Worm (Caenorhabditis elegans) whole organism, mixed stage, embryonic: ENCODE measurements around the gene Y71H2AM.12.

Experiments used
- M03D4.4 ChIP-seq: sonication (generic microtip); optimal IDR thresholded peaks from 2 replicates; lab custom pipeline; 2017; ENCODE audit warnings: mild to moderate bottlenecking, missing genetic modification characterization, missing compliant biosample characterization
- bed-3 ChIP-seq: fragments of 200-800 bp; sonication (Bioruptor generic); optimal IDR thresholded peaks from 3 replicates; lab custom pipeline; 2018; ENCODE audit warnings: mild to moderate bottlenecking, missing genetic modification characterization, moderate library complexity, missing compliant biosample characterization
- blmp-1 ChIP-seq: fragments of 150-350 bp; optimal IDR thresholded peaks from 2 replicates; lab custom pipeline; 2014; ENCODE audit warnings: missing biosample characterization, missing genetic modification characterization
- ceh-39 ChIP-seq: fragments of 150-350 bp; optimal IDR thresholded peaks from 2 replicates; lab custom pipeline; 2014; ENCODE audit warnings: missing biosample characterization, missing genetic modification characterization
- ceh-43 ChIP-seq: fragments of 200-800 bp; sonication (Bioruptor generic); optimal IDR thresholded peaks from 2 replicates; lab custom pipeline; 2018; ENCODE audit warnings: mild to moderate bottlenecking, missing genetic modification characterization, moderate library complexity, missing compliant biosample characterization
- ceh-83 ChIP-seq: fragments of 200-800 bp; sonication (Bioruptor generic); optimal IDR thresholded peaks from 2 replicates; lab custom pipeline; 2018; ENCODE audit warnings: mild to moderate bottlenecking, missing genetic modification characterization, missing compliant biosample characterization
- ces-1 ChIP-seq: fragments of 150-350 bp; optimal IDR thresholded peaks from 2 replicates; lab custom pipeline; 2014; ENCODE audit warnings: missing biosample characterization, missing genetic modification reagents, missing genetic modification characterization
- cnd-1 ChIP-seq: fragments of 200-800 bp; sonication (Bioruptor generic); optimal IDR thresholded peaks from 2 replicates; lab custom pipeline; 2018; ENCODE audit warnings: mild to moderate bottlenecking, missing genetic modification characterization, missing compliant biosample characterization
- drap-1 ChIP-seq: fragments of 200-800 bp; sonication (Bioruptor generic); optimal IDR thresholded peaks from 3 replicates; lab custom pipeline; 2018; ENCODE audit warnings: mild to moderate bottlenecking, missing genetic modification characterization, missing compliant biosample characterization
- elt-1 ChIP-seq: sonication (generic microtip); optimal IDR thresholded peaks from 2 replicates; lab custom pipeline; 2017; ENCODE audit warnings: missing genetic modification characterization, mild to moderate bottlenecking, missing compliant biosample characterization, antibody characterized with exemption, moderate library complexity, borderline replicate concordance; ENCODE audit not compliant: insufficient read depth
- elt-3 ChIP-seq: fragments of 150-350 bp; optimal IDR thresholded peaks from 2 replicates; lab custom pipeline; 2014; ENCODE audit warnings: missing biosample characterization, missing genetic modification characterization
- flh-1 ChIP-seq: fragments of 200-800 bp; sonication (Bioruptor generic); optimal IDR thresholded peaks from 2 replicates; lab custom pipeline; 2018; ENCODE audit warnings: mild to moderate bottlenecking, missing genetic modification characterization, moderate library complexity, missing compliant biosample characterization
- ham-2 ChIP-seq: fragments of 200-800 bp; sonication (Bioruptor generic); optimal IDR thresholded peaks from 2 replicates; lab custom pipeline; 2018; ENCODE audit warnings: mild to moderate bottlenecking, missing genetic modification characterization, missing compliant biosample characterization
- hlh-1 ChIP-seq: fragments of 150-350 bp; optimal IDR thresholded peaks from 2 replicates; lab custom pipeline; 2014; ENCODE audit warnings: missing biosample characterization, missing genetic modification reagents, missing genetic modification characterization
- lin-13 ChIP-seq: fragments of 150-350 bp; optimal IDR thresholded peaks from 2 replicates; lab custom pipeline; 2014; ENCODE audit warnings: missing biosample characterization, missing genetic modification characterization
- lin-32 ChIP-seq: fragments of 200-800 bp; sonication (Bioruptor generic); optimal IDR thresholded peaks from 2 replicates; lab custom pipeline; 2018; ENCODE audit warnings: mild to moderate bottlenecking, missing genetic modification characterization, missing compliant biosample characterization
- mep-1 ChIP-seq: fragments of 150-350 bp; optimal IDR thresholded peaks from 2 replicates; lab custom pipeline; 2017; ENCODE audit warnings: missing biosample characterization, missing genetic modification reagents, missing genetic modification characterization, inconsistent platforms
- mls-2 ChIP-seq: sonication (generic microtip); optimal IDR thresholded peaks from 2 replicates; lab custom pipeline; 2016; ENCODE audit warnings: mild to moderate bottlenecking, missing genetic modification characterization, moderate library complexity, missing compliant biosample characterization
- nhr-12 ChIP-seq: fragments of 150-350 bp; optimal IDR thresholded peaks from 2 replicates; lab custom pipeline; 2014; ENCODE audit warnings: missing biosample characterization, missing genetic modification characterization
- nhr-2 ChIP-seq: fragments of 150-350 bp; optimal IDR thresholded peaks from 2 replicates; lab custom pipeline; 2014; ENCODE audit warnings: missing biosample characterization, missing genetic modification characterization
- nhr-237 ChIP-seq: fragments of 150-350 bp; optimal IDR thresholded peaks from 2 replicates; lab custom pipeline; 2014; ENCODE audit warnings: missing biosample characterization, missing genetic modification characterization
- nhr-76 ChIP-seq: sonication (generic microtip); optimal IDR thresholded peaks from 2 replicates; lab custom pipeline; 2017; ENCODE audit warnings: missing biosample characterization, missing genetic modification characterization
- sem-2 ChIP-seq: fragments of 200-800 bp; sonication (Bioruptor generic); optimal IDR thresholded peaks from 2 replicates; lab custom pipeline; 2018; ENCODE audit warnings: mild to moderate bottlenecking, missing genetic modification characterization, missing compliant biosample characterization
- snpc-4 ChIP-seq: fragments of 150-350 bp; optimal IDR thresholded peaks from 2 replicates; lab custom pipeline; 2014; ENCODE audit warnings: missing biosample characterization, missing genetic modification characterization
- sptf-1 ChIP-seq: sonication (generic microtip); optimal IDR thresholded peaks from 2 replicates; lab custom pipeline; 2017; ENCODE audit warnings: mild to moderate bottlenecking, missing genetic modification characterization, moderate library complexity, missing compliant biosample characterization
- tbx-8 ChIP-seq: fragments of 200-800 bp; sonication (Bioruptor generic); optimal IDR thresholded peaks from 2 replicates; lab custom pipeline; 2018; ENCODE audit warnings: mild to moderate bottlenecking, missing genetic modification characterization, moderate library complexity, missing compliant biosample characterization
- unc-120 ChIP-seq: sonication (generic microtip); optimal IDR thresholded peaks from 2 replicates; lab custom pipeline; 2017; ENCODE audit warnings: missing genetic modification characterization, missing compliant biosample characterization; ENCODE audit not compliant: poor library complexity, severe bottlenecking
- unc-39 ChIP-seq: fragments of 150-350 bp; optimal IDR thresholded peaks from 2 replicates; lab custom pipeline; 2014; ENCODE audit warnings: missing biosample characterization, missing genetic modification characterization
- unc-62 ChIP-seq: fragments of 150-350 bp; optimal IDR thresholded peaks from 2 replicates; lab custom pipeline; 2014; ENCODE audit warnings: missing biosample characterization, missing genetic modification reagents, missing genetic modification characterization
- ztf-11 ChIP-seq: fragments of 150-350 bp; optimal IDR thresholded peaks from 2 replicates; lab custom pipeline; 2014; ENCODE audit warnings: missing biosample characterization, missing genetic modification characterization

Y71H2AM.12 gene

DNA sequence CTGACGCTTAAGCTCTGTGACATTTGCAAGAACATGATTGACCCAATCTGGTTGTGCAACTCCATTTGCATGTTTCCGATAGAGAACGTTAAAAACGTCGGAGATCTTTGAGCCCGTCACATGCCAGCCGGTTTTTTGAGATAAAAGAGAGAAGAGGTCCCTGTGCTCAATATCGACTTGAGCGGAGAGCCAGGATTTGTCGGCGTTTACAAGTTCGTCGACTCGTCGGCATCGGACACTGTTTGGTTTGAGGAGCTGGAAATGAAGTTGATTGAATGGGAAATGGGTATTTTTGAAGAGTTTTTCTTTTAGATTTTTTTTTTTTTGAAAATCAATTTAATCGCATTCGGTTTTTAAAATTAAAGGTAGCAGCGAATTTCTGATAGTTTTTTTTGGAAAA lies 24.2 kb upstream of the Y71H2AM.12 start:
- TF ChIP-seq unc-120 (tag; lab: Kevin White, UChicago) (no peak), lin-13 (no peak), blmp-1 (tag; lab: Kevin White, UChicago) (no peak), mls-2 (tag; lab: Kevin White, UChicago) (no peak), ces-1 (GFP tag; lab: Kevin White, UChicago) (no peak), nhr-2 (tag; lab: Kevin White, UChicago) (no peak), nhr-12 (tag; lab: Kevin White, UChicago) (no peak), unc-62 (GFP tag; lab: Kevin White, UChicago) (no peak), lin-32 (no peak), sptf-1 (no peak), mep-1 (tag; lab: Kevin White, UChicago) (no peak), ceh-43 (no peak), cnd-1 (no peak), elt-1 (tag; lab: Kevin White, UChicago) (no peak), hlh-1 (tag; lab: Kevin White, UChicago) (no peak), ceh-39 (tag; lab: Kevin White, UChicago) (no peak), drap-1 (GFP tag; lab: Kevin White, UChicago) (no peak), bed-3 (GFP tag; lab: Kevin White, UChicago) (no peak)

DNA sequence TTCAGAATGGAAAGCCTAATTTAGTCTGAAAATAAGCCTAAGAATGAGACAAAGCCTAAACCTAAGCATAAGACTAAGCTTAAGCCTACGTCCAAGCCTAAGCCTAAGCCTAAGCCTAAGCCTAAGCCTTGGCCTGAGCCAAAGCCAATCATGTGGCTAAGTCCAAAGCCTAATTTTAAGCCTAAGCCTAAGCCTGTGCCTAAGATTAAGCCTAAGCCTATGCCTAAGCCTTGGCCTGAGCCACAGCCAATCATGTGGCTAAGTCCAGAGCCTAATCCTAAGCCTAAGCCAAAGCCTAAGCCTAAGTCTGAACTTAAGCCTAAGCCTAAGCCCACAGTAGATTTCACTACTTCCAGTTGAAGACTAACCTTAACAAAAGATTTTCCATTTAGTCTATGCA lies 23.6 kb upstream of the Y71H2AM.12 start:
- TF ChIP-seq ham-2: peak; percentile 9
- TF ChIP-seq sem-2 (GFP tag; lab: Kevin White, UChicago): no peak

DNA sequence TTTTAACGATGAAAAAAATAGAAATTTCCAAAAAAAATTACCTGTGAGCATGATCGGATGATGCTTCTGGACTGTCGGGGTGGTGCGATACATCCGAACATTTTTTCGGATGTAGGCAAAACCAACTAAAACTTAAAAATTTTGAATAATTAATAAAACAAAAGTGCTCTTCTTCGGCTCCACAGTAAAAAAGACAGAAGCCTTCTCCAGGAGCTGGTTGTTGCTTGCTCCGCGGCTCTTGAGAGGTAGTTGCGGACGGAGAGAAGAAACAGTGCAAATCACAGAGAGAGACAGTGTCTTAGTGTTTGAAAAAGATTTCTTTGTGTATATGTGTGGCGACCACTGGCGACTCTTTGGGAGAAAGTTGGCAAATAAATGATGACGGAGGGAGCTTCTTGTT lies 22.4 kb upstream of the Y71H2AM.12 start, which contains the start of gene gldi-9:
TSS of gene gldi-9 (minus strand) at position 101 of the 400 bp plus-strand sequence.
- no peak for TF ChIP-seq mep-1 (tag; lab: Kevin White, UChicago)
- no peak for TF ChIP-seq mls-2 (tag; lab: Kevin White, UChicago)
- TF ChIP-seq ham-2: no peak
- no peak for TF ChIP-seq bed-3 (GFP tag; lab: Kevin White, UChicago)
- no peak for TF ChIP-seq tbx-8 (GFP tag; lab: Kevin White, UChicago)
- no peak for TF ChIP-seq ceh-39 (tag; lab: Kevin White, UChicago)
- TF ChIP-seq unc-120 (tag; lab: Kevin White, UChicago): no peak
- TF ChIP-seq lin-13: no peak
- no peak for TF ChIP-seq nhr-237
- TF ChIP-seq nhr-2 (tag; lab: Kevin White, UChicago): no peak
- no peak for TF ChIP-seq ceh-43
- no peak for TF ChIP-seq snpc-4 (tag; lab: Kevin White, UChicago)

DNA sequence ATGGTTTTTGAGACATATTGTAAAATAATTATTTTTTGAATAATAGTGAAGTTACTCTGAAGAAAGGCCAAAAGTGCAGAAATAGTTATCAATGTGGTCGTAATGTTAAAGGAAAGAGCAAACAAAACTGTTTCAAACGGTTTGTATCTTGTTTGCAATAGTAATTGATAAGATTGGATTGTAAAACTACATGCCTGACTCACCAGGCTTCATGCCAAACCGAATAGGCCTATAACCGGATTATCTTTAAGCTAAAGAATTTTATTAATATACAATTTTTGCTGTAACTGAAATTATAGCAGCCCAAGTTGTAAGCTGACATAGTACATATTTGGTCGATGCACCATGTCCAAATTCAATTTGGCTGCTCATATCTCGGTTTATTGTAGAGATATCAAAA lies 12.7 kb upstream of the Y71H2AM.12 start, which contains the start of gene Y71H2AM.14:
TSS of gene Y71H2AM.14 (minus strand) at position 101 of the 400 bp plus-strand sequence.
- TF ChIP-seq tbx-8 (GFP tag; lab: Kevin White, UChicago): no peak
- no peak for TF ChIP-seq bed-3 (GFP tag; lab: Kevin White, UChicago)
- no peak for TF ChIP-seq ceh-83 (GFP tag; lab: Kevin White, UChicago)
- no peak for TF ChIP-seq lin-32
- TF ChIP-seq flh-1 (GFP tag; lab: Kevin White, UChicago): no peak
- no peak for TF ChIP-seq elt-1 (tag; lab: Kevin White, UChicago)
- no peak for TF ChIP-seq drap-1 (GFP tag; lab: Kevin White, UChicago)
- no peak for TF ChIP-seq elt-3 (tag; lab: Kevin White, UChicago)
- no peak for TF ChIP-seq mls-2 (tag; lab: Kevin White, UChicago)

DNA sequence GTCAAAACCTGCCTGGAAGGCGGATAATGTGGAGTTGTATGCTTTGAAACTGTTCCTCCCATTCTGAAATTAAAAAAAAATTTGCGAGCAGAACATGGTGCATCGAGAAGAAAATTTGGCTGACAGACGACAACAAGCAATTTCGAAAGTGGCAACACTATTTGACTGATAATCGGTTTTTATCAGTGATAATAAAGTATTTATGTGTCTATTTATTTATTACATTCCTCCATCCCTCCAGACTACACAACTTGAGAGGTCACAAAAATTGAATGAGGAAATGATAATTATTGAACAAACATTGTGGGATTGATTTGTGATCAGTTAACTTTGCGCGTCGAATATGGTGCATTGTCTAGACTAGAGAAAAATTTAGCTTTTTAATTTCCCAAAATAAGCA lies 5.6 kb upstream of the Y71H2AM.12 start, which contains the start of gene cest-25:
TSS of gene cest-25 (minus strand) at position 63 of the 400 bp plus-strand sequence.
- TF ChIP-seq blmp-1 (tag; lab: Kevin White, UChicago) (no peak), mls-2 (tag; lab: Kevin White, UChicago) (no peak), unc-62 (GFP tag; lab: Kevin White, UChicago) (no peak), lin-13 (no peak), drap-1 (GFP tag; lab: Kevin White, UChicago) (no peak), nhr-12 (tag; lab: Kevin White, UChicago) (no peak), ceh-39 (tag; lab: Kevin White, UChicago) (no peak), ces-1 (GFP tag; lab: Kevin White, UChicago) (no peak), nhr-2 (tag; lab: Kevin White, UChicago) (no peak), unc-120 (tag; lab: Kevin White, UChicago) (no peak), hlh-1 (tag; lab: Kevin White, UChicago) (no peak), M03D4.4 (tag; lab: Kevin White, UChicago) (no peak), ztf-11 (tag; lab: Kevin White, UChicago) (no peak), elt-1 (tag; lab: Kevin White, UChicago) (no peak), nhr-76 (tag; lab: Kevin White, UChicago) (no peak), unc-39 (tag; lab: Kevin White, UChicago) (no peak)
